Worm (Caenorhabditis elegans) whole organism, young adult: Measurements from ENCODE around the gene C08E8.9.

Experiments
- F10E7.11 ChIP-seq: sonication (generic microtip); optimal IDR thresholded peaks from 2 replicates; lab custom pipeline; 2017; ENCODE audit warnings: mild to moderate bottlenecking, missing genetic modification characterization, moderate library complexity, missing compliant biosample characterization
- bed-1 ChIP-seq: fragments of 200-800 bp; sonication (Bioruptor generic); IDR thresholded peaks from 2 replicates; pipeline ENCODE4 v1.3.6; 2022; ENCODE audit warnings: missing genetic modification reagents, missing genetic modification characterization, missing compliant biosample characterization
- ekl-4 ChIP-seq: fragments of 200-800 bp; sonication (Bioruptor generic); IDR thresholded peaks from 2 replicates; pipeline ENCODE4 v1.3.6; 2022; ENCODE audit warnings: missing genetic modification reagents, missing genetic modification characterization, missing compliant biosample characterization
- hmg-20 ChIP-seq: fragments of 200-800 bp; sonication (Bioruptor generic); IDR thresholded peaks from 2 replicates; pipeline ENCODE4 v1.3.6; 2022; ENCODE audit warnings: missing genetic modification reagents, missing genetic modification characterization, missing compliant biosample characterization
- mes-4 ChIP-seq: sonication (generic microtip); optimal IDR thresholded peaks from 2 replicates; lab custom pipeline; 2016; ENCODE audit warnings: missing genotype, missing genetic modification characterization, missing compliant biosample characterization
- snpc-1.3 ChIP-seq: sonication (generic microtip); optimal IDR thresholded peaks from 2 replicates; lab custom pipeline; 2017; ENCODE audit warnings: missing genetic modification characterization, mild to moderate bottlenecking, missing compliant biosample characterization, antibody characterized with exemption, moderate library complexity, missing genotype, missing genetic modification reagents; ENCODE audit not compliant: insufficient read depth

DNA sequence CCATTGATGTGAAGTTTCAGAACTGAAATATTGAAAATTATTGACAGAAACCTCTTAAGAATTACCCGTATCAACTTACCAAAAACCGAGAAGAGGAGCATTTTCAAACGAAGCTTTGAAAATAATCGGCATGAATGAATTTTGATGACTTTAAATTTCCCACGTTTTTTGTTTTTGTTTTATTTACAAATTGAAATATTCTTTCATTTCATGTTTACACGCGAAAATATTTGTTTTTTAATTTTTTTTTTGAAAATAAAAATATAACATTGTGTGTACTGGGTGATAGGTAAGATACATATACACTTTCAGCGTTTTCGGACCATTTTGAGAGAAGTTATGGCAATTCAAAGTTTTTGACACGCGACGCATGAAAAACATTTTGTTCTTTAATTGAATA is 31.0 kb downstream of the C08E8.9 start, which contains the start of gene Y51A2B.9:
- TF ChIP-seq snpc-1.3 (tag; lab: Kevin White, UChicago): no peak
- TF ChIP-seq mes-4 (tag; lab: Kevin White, UChicago): no peak
- no peak for TF ChIP-seq ekl-4 (GFP tag; lab: Robert Waterston, UW)
- no peak for TF ChIP-seq F10E7.11
- TF ChIP-seq bed-1 (GFP tag; lab: Robert Waterston, UW): no peak
- no peak for TF ChIP-seq hmg-20
